Worm (Caenorhabditis elegans): ENCODE data around the gene sra-28.

sra-28 gene

ce11 chrII:6573677-6574076 lies at the start of gene sra-28:
Gene sra-28 (minus strand): TSS chrII:6573777.
- no peak for TF ChIP-seq B0310.2 (tag; optimal IDR thresholded peaks at IDR 0.05)
- no peak for TF ChIP-seq sea-1 (GFP tag; conservative IDR thresholded peaks at IDR 0.05)
- no peak for TF ChIP-seq ama-1 (optimal IDR thresholded peaks at IDR 0.05)
- TF ChIP-seq hmbx-1 (tag; optimal IDR thresholded peaks at IDR 0.05), result no peak
- no peak for TF ChIP-seq hmg-4 (GFP tag; optimal IDR thresholded peaks at IDR 0.05)
- TF ChIP-seq tra-4 (tag; optimal IDR thresholded peaks at IDR 0.05), result no peak
- no peak for TF ChIP-seq ceh-13 (GFP tag; optimal IDR thresholded peaks at IDR 0.05)
- TF ChIP-seq aly-1 (tag; optimal IDR thresholded peaks at IDR 0.05), result no peak

- TF ChIP-seq tra-4 (tag; optimal IDR thresholded peaks at IDR 0.05) (no peak), sea-1 (GFP tag; conservative IDR thresholded peaks at IDR 0.05) (no peak), ceh-13 (GFP tag; optimal IDR thresholded peaks at IDR 0.05) (no peak), hnd-1 (tag; optimal IDR thresholded peaks at IDR 0.05) (no peak), hmg-4 (GFP tag; optimal IDR thresholded peaks at IDR 0.05) (no peak), ama-1 (optimal IDR thresholded peaks at IDR 0.05) (no peak), ceh-36 (tag; optimal IDR thresholded peaks at IDR 0.05) (no peak), tbx-37 (GFP tag; conservative IDR thresholded peaks at IDR 0.05) (no peak), hmbx-1 (tag; optimal IDR thresholded peaks at IDR 0.05) (no peak), F13C5.2 (tag; optimal IDR thresholded peaks at IDR 0.05) (no peak), flt-1 (GFP tag; IDR thresholded peaks at IDR 0.05) (no peak), scrt-1 (GFP tag; IDR thresholded peaks at IDR 0.05) (no peak), ets-7 (tag; optimal IDR thresholded peaks at IDR 0.05) (no peak), pes-1 (GFP tag; IDR thresholded peaks at IDR 0.05) (no peak), tbx-11 (GFP tag; IDR thresholded peaks at IDR 0.05) (no peak), aly-1 (tag; optimal IDR thresholded peaks at IDR 0.05) (no peak)
These were observed 48.3 kb upstream of the sra-28 start, which contains the start of gene F54H5.3 for ce11 chrII:6621886-6622285. Gene F54H5.3 (plus strand): TSS chrII:6622186.

DNA sequence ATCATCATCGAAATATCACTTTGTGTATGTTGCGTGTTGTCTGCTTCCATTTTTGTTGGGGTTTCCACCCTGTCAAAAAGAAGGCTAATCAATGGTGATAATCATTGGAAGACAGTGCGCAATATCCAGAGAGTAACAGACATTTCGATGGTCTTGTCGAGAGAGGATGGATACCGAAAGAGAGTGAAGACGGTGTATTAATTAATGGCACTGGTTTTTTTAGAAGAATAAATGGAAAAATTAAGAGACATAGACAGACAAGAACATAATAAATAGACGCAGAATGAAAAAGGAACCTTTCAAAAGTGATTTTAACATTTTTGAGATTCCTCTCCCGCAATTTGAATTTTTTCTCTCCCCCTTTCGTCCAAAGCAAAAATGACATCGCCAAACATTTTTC lies 45.4 kb upstream of the sra-28 start:
- TF ChIP-seq sea-1 (GFP tag; conservative IDR thresholded peaks at IDR 0.05) (no peak), pes-1 (GFP tag; IDR thresholded peaks at IDR 0.05) (no peak), ceh-36 (tag; optimal IDR thresholded peaks at IDR 0.05) (no peak), scrt-1 (GFP tag; IDR thresholded peaks at IDR 0.05) (no peak), tbx-11 (GFP tag; IDR thresholded peaks at IDR 0.05) (no peak), hmg-4 (GFP tag; optimal IDR thresholded peaks at IDR 0.05) (no peak), flt-1 (GFP tag; IDR thresholded peaks at IDR 0.05) (no peak), ets-7 (tag; optimal IDR thresholded peaks at IDR 0.05) (no peak), ceh-13 (GFP tag; optimal IDR thresholded peaks at IDR 0.05) (no peak), tbx-37 (GFP tag; conservative IDR thresholded peaks at IDR 0.05) (no peak), aly-1 (tag; optimal IDR thresholded peaks at IDR 0.05) (no peak), B0310.2 (tag; optimal IDR thresholded peaks at IDR 0.05) (no peak), ama-1 (optimal IDR thresholded peaks at IDR 0.05) (no peak), F13C5.2 (tag; optimal IDR thresholded peaks at IDR 0.05) (no peak), hnd-1 (tag; optimal IDR thresholded peaks at IDR 0.05) (no peak), hmbx-1 (tag; optimal IDR thresholded peaks at IDR 0.05) (no peak)

ce11 chrII:6616770-6617169 lies 43.2 kb upstream of the sra-28 start, which contains the start of gene klf-3:
Gene klf-3 (plus strand): TSS chrII:6616878.
- TF ChIP-seq F13C5.2 (tag; optimal IDR thresholded peaks at IDR 0.05) (no peak), ama-1 (optimal IDR thresholded peaks at IDR 0.05) (no peak), scrt-1 (GFP tag; IDR thresholded peaks at IDR 0.05) (no peak), flt-1 (GFP tag; IDR thresholded peaks at IDR 0.05) (no peak), B0310.2 (tag; optimal IDR thresholded peaks at IDR 0.05) (no peak), ceh-13 (GFP tag; optimal IDR thresholded peaks at IDR 0.05) (no peak), hmbx-1 (tag; optimal IDR thresholded peaks at IDR 0.05) (no peak), tbx-11 (GFP tag; IDR thresholded peaks at IDR 0.05) (no peak), ets-7 (tag; optimal IDR thresholded peaks at IDR 0.05) (no peak), sea-1 (GFP tag; conservative IDR thresholded peaks at IDR 0.05) (no peak), ceh-36 (tag; optimal IDR thresholded peaks at IDR 0.05) (no peak), tra-4 (tag; optimal IDR thresholded peaks at IDR 0.05) (no peak), hnd-1 (tag; optimal IDR thresholded peaks at IDR 0.05) (no peak), hmg-4 (GFP tag; optimal IDR thresholded peaks at IDR 0.05) (no peak), tbx-37 (GFP tag; conservative IDR thresholded peaks at IDR 0.05) (no peak), pes-1 (GFP tag; IDR thresholded peaks at IDR 0.05) (no peak), aly-1 (tag; optimal IDR thresholded peaks at IDR 0.05) (no peak)

- TF ChIP-seq sea-1 (GFP tag; conservative IDR thresholded peaks at IDR 0.05) (no peak), tbx-37 (GFP tag; conservative IDR thresholded peaks at IDR 0.05) (no peak), tbx-11 (GFP tag; IDR thresholded peaks at IDR 0.05) (no peak), hmg-4 (GFP tag; optimal IDR thresholded peaks at IDR 0.05) (no peak), hnd-1 (tag; optimal IDR thresholded peaks at IDR 0.05) (no peak), B0310.2 (tag; optimal IDR thresholded peaks at IDR 0.05) (no peak), flt-1 (GFP tag; IDR thresholded peaks at IDR 0.05) (no peak), ets-7 (tag; optimal IDR thresholded peaks at IDR 0.05) (no peak), F13C5.2 (tag; optimal IDR thresholded peaks at IDR 0.05) (no peak), scrt-1 (GFP tag; IDR thresholded peaks at IDR 0.05) (no peak), aly-1 (tag; optimal IDR thresholded peaks at IDR 0.05) (no peak), ceh-36 (tag; optimal IDR thresholded peaks at IDR 0.05) (no peak), tra-4 (tag; optimal IDR thresholded peaks at IDR 0.05) (no peak), hmbx-1 (tag; optimal IDR thresholded peaks at IDR 0.05) (no peak), ceh-13 (GFP tag; optimal IDR thresholded peaks at IDR 0.05) (no peak), pes-1 (GFP tag; IDR thresholded peaks at IDR 0.05) (no peak), ama-1 (optimal IDR thresholded peaks at IDR 0.05) (no peak)
These were observed 42.6 kb upstream of the sra-28 start for ce11 chrII:6616135-6616534.

DNA sequence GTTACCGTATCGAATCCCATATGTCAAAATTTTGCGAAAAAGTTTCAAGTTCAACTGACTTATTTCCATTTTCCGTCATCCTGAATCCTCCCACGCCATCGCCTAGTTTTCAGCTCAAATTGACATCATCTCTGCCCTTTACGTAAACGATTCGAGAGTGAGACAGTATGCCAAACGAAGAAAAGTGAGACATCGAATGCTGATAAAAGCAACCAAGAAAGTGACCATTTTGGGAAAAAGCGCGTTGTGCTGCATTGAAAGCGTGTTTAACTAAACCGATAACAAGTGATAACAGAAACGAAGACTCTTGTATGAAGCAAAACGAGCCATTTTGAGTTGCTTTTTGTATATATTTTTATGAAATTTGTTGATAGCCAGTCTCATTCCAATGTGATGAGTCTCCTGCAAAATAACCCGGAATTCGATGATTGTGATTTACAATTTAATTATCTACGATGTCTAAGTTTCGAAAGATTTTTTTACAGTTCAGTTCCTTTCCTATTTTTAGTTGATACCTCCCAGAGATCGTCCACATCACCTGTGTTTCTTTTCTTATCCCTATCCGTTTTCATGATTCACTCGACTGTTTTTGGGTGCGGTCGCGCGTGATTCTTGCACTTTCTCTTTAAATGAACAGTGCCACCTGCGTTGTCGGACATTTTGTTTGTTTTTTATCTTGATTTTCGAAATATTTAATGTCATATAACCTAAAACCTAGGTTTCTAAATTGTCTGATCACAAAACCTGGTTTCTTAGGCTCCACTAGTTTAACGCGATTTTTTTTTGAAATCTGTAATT lies 41.9 kb upstream of the sra-28 start:
- TF ChIP-seq ceh-36 (tag; optimal IDR thresholded peaks at IDR 0.05) (no peak), aly-1 (tag; optimal IDR thresholded peaks at IDR 0.05) (no peak), hnd-1 (tag; optimal IDR thresholded peaks at IDR 0.05) (no peak), ets-7 (tag; optimal IDR thresholded peaks at IDR 0.05) (no peak), ceh-13 (GFP tag; optimal IDR thresholded peaks at IDR 0.05) (no peak), B0310.2 (tag; optimal IDR thresholded peaks at IDR 0.05) (no peak), hmg-4 (GFP tag; optimal IDR thresholded peaks at IDR 0.05) (no peak), tbx-37 (GFP tag; conservative IDR thresholded peaks at IDR 0.05) (no peak), F13C5.2 (tag; optimal IDR thresholded peaks at IDR 0.05) (no peak), tra-4 (tag; optimal IDR thresholded peaks at IDR 0.05) (no peak), scrt-1 (GFP tag; IDR thresholded peaks at IDR 0.05) (no peak)
